Fruit fly (Drosophila melanogaster) whole organism: Measurements from ENCODE around the gene CG32444.

Experiments used
- CG8478 ChIP-seq: fragments of >200 bp; optimal IDR thresholded peaks from 2 replicates; lab custom pipeline; 2018; ENCODE audit warnings: inconsistent platforms
- Dll ChIP-seq: fragments of >200 bp; optimal IDR thresholded peaks from 2 replicates; lab custom pipeline; 2017
- EcR ChIP-seq, 2 experiments: fragments of >200 bp; optimal IDR thresholded peaks; 2 replicates each; lab custom pipeline; 2017; ENCODE audit warnings: missing biosample characterization in 2 of 2, missing genetic modification characterization in 2 of 2, missing genetic modification reagents in 2 of 2
- pan ChIP-seq: fragments of >200 bp; optimal IDR thresholded peaks from 2 replicates; lab custom pipeline; 2017
- psq ChIP-seq: fragments of >200 bp; optimal IDR thresholded peaks from 2 replicates; lab custom pipeline; 2017
- usp ChIP-seq: fragments of >200 bp; optimal IDR thresholded peaks from 2 replicates; lab custom pipeline; 2017; ENCODE audit warnings: missing biosample characterization, missing genetic modification characterization, mixed read lengths

dm6 chr3L:21639059-21639458, 2.3 kb downstream of the CG32444 start, which contains the start of gene CG32445:
- TF ChIP-seq pan (lab: Kevin White, UChicago) (no peak), CG8478 (lab: Kevin White, UChicago) (no peak), psq (lab: Kevin White, UChicago) (no peak), EcR (GFP tag; optimal IDR thresholded peaks at IDR 0.05; lab: Kevin White, UChicago) (no peak), usp (no peak), Dll (no peak)
